Fruit fly (Drosophila melanogaster) whole organism, embryonic: Measurements from ENCODE around the gene Gga.

Experiments
- Abd-B ChIP-seq: fragments of 200-800 bp; sonication (Bioruptor generic); optimal IDR thresholded peaks from 2 replicates; lab custom pipeline; 2018; ENCODE audit warnings: missing biosample characterization, mild to moderate bottlenecking, missing genetic modification characterization, moderate library complexity
- B-H2 ChIP-seq: fragments of 200-800 bp; sonication (Bioruptor generic); optimal IDR thresholded peaks from 2 replicates; lab custom pipeline; 2018; ENCODE audit warnings: missing biosample characterization, mild to moderate bottlenecking, missing genetic modification characterization
- BEAF-32 ChIP-seq: fragments of 200-800 bp; sonication (Bioruptor generic); optimal IDR thresholded peaks from 3 replicates; lab custom pipeline; 2017; ENCODE audit warnings: missing biosample characterization, missing genetic modification characterization, mild to moderate bottlenecking, moderate library complexity, missing genetic modification reagents
- CG10321 ChIP-seq: fragments of 200-800 bp; sonication (Bioruptor generic); IDR thresholded peaks from 2 replicates; pipeline ENCODE4 v1.3.6; 2022; ENCODE audit warnings: missing biosample characterization, missing genetic modification characterization
- CG11504 ChIP-seq: fragments of 200-800 bp; sonication (Bioruptor generic); optimal IDR thresholded peaks from 3 replicates; lab custom pipeline; 2019; ENCODE audit warnings: missing biosample characterization, mild to moderate bottlenecking, missing genetic modification characterization, moderate library complexity
- CG13624 ChIP-seq: fragments of 200-800 bp; sonication (Bioruptor generic); optimal IDR thresholded peaks from 2 replicates; lab custom pipeline; 2016; ENCODE audit warnings: missing biosample characterization, missing genetic modification characterization
- CG13894 ChIP-seq: fragments of 200-800 bp; sonication (Bioruptor generic); optimal IDR thresholded peaks from 3 replicates; lab custom pipeline; 2018; ENCODE audit warnings: missing biosample characterization, mild to moderate bottlenecking, missing genetic modification characterization, moderate library complexity
- CG14441 ChIP-seq: fragments of 200-800 bp; sonication (Bioruptor generic); IDR thresholded peaks from 2 replicates; pipeline ENCODE4 v1.3.6; 2022; ENCODE audit warnings: missing biosample characterization, missing genetic modification characterization
- CG15514 ChIP-seq: fragments of 200-800 bp; sonication (Bioruptor generic); optimal IDR thresholded peaks from 3 replicates; lab custom pipeline; 2017; ENCODE audit warnings: missing biosample characterization, missing genetic modification characterization, mild to moderate bottlenecking, moderate library complexity, missing genetic modification reagents
- CG17802 ChIP-seq: fragments of 200-800 bp; sonication (Bioruptor generic); optimal IDR thresholded peaks from 2 replicates; lab custom pipeline; 2018; ENCODE audit warnings: missing biosample characterization, mild to moderate bottlenecking, missing genetic modification characterization, moderate library complexity
- CG17912 ChIP-seq: fragments of 200-800 bp; sonication (Bioruptor generic); optimal IDR thresholded peaks from 2 replicates; lab custom pipeline; 2018; ENCODE audit warnings: missing biosample characterization, mild to moderate bottlenecking, missing genetic modification characterization
- CG32532 ChIP-seq: fragments of 200-800 bp; sonication (Bioruptor generic); IDR thresholded peaks from 2 replicates; pipeline ENCODE4 v1.3.6; 2022; ENCODE audit warnings: missing biosample characterization, missing genetic modification characterization
- CG3838 ChIP-seq: fragments of 200-800 bp; sonication (Bioruptor generic); optimal IDR thresholded peaks from 3 replicates; lab custom pipeline; 2016; ENCODE audit warnings: missing biosample characterization, missing genetic modification characterization
- CG4328 ChIP-seq: fragments of 200-800 bp; sonication (Bioruptor generic); optimal IDR thresholded peaks from 3 replicates; lab custom pipeline; 2017; ENCODE audit warnings: missing biosample characterization, missing genetic modification reagents, missing genetic modification characterization
- CG5953 ChIP-seq: fragments of 200-800 bp; sonication (Bioruptor generic); IDR thresholded peaks from 2 replicates; pipeline ENCODE4 v1.3.6; 2022; ENCODE audit warnings: missing biosample characterization, missing genetic modification characterization
- CG7372 ChIP-seq: fragments of 200-800 bp; sonication (Bioruptor generic); IDR thresholded peaks from 2 replicates; pipeline ENCODE4 v1.3.6; 2022; ENCODE audit warnings: missing biosample characterization, missing genetic modification characterization
- CG9932 ChIP-seq: fragments of 200-800 bp; sonication (Bioruptor generic); IDR thresholded peaks from 2 replicates; pipeline ENCODE4 v1.3.6; 2022; ENCODE audit warnings: missing biosample characterization, missing genetic modification characterization
- Dek ChIP-seq: fragments of 200-800 bp; sonication (Bioruptor generic); optimal IDR thresholded peaks from 3 replicates; lab custom pipeline; 2019; ENCODE audit warnings: missing biosample characterization, mild to moderate bottlenecking, missing genetic modification characterization, moderate library complexity
- Doc2 ChIP-seq: fragments of 200-800 bp; sonication (Bioruptor generic); IDR thresholded peaks from 2 replicates; pipeline ENCODE4 v1.3.6; 2022; ENCODE audit warnings: missing biosample characterization, missing genetic modification characterization
- HHEX ChIP-seq: fragments of 200-800 bp; sonication (Bioruptor generic); optimal IDR thresholded peaks from 3 replicates; lab custom pipeline; 2017; ENCODE audit warnings: missing biosample characterization, mild to moderate bottlenecking, missing genetic modification characterization, missing genetic modification reagents
- HLH3B ChIP-seq: fragments of 200-800 bp; sonication (Bioruptor generic); IDR thresholded peaks from 2 replicates; pipeline ENCODE4 v1.3.6; 2022; ENCODE audit warnings: missing biosample characterization, missing genetic modification characterization
- Med ChIP-seq: fragments of 200-800 bp; sonication (Bioruptor generic); peaks from one replicate; lab custom pipeline; 2016; ENCODE audit warnings: missing biosample characterization, missing genetic modification characterization, mild to moderate bottlenecking, inconsistent platforms, moderate library complexity
- PHDP ChIP-seq: fragments of 200-800 bp; sonication (Bioruptor generic); optimal IDR thresholded peaks from 3 replicates; lab custom pipeline; 2018; ENCODE audit warnings: missing biosample characterization, mild to moderate bottlenecking, missing genetic modification characterization, moderate library complexity
- Sin3A ChIP-seq: fragments of >200 bp; optimal IDR thresholded peaks from 2 replicates; lab custom pipeline; 2018
- Sox100B ChIP-seq: fragments of 200-800 bp; sonication (Bioruptor generic); optimal IDR thresholded peaks from 3 replicates; lab custom pipeline; 2018; ENCODE audit warnings: missing biosample characterization, mild to moderate bottlenecking, missing genetic modification characterization
- Ssrp ChIP-seq: fragments of 200-800 bp; sonication (Bioruptor generic); optimal IDR thresholded peaks from 2 replicates; lab custom pipeline; 2018; ENCODE audit warnings: missing biosample characterization, mild to moderate bottlenecking, missing genetic modification characterization, moderate library complexity
- Tbp ChIP-seq: fragments of >200 bp; optimal IDR thresholded peaks from 2 replicates; lab custom pipeline; 2018; ENCODE audit warnings: missing biosample characterization, missing genetic modification characterization
- bab2 ChIP-seq: fragments of 200-800 bp; sonication (Bioruptor generic); optimal IDR thresholded peaks from 2 replicates; lab custom pipeline; 2016; ENCODE audit warnings: missing biosample characterization, missing genetic modification characterization
- crp ChIP-seq, 2 experiments: fragments of 200-800 bp; sonication (Bioruptor generic); optimal IDR thresholded peaks; 2 replicates in 1 of 2; 3 replicates in 1 of 2; lab custom pipeline; 2017; ENCODE audit warnings: missing biosample characterization in 2 of 2, missing genetic modification characterization in 2 of 2, mild to moderate bottlenecking in 1 of 2, moderate library complexity in 1 of 2
- cwo ChIP-seq: fragments of 200-800 bp; sonication (Bioruptor generic); optimal IDR thresholded peaks from 3 replicates; lab custom pipeline; 2017; ENCODE audit warnings: missing biosample characterization, missing genetic modification characterization, mild to moderate bottlenecking, moderate library complexity, missing genetic modification reagents
- fd96Cb ChIP-seq: fragments of 200-800 bp; sonication (Bioruptor generic); optimal IDR thresholded peaks from 2 replicates; lab custom pipeline; 2018; ENCODE audit warnings: missing biosample characterization, mild to moderate bottlenecking, missing genetic modification characterization, moderate library complexity
- gcm ChIP-seq: fragments of 200-800 bp; sonication (Bioruptor generic); optimal IDR thresholded peaks from 2 replicates; lab custom pipeline; 2019; ENCODE audit warnings: missing biosample characterization, mild to moderate bottlenecking, missing genetic modification characterization, moderate library complexity
- gem ChIP-seq: fragments of 200-800 bp; sonication (Bioruptor generic); optimal IDR thresholded peaks from 2 replicates; lab custom pipeline; 2019; ENCODE audit warnings: missing biosample characterization, mild to moderate bottlenecking, missing genetic modification characterization, moderate library complexity
- grn ChIP-seq: fragments of 200-800 bp; sonication (Bioruptor generic); optimal IDR thresholded peaks from 3 replicates; lab custom pipeline; 2017; ENCODE audit warnings: missing biosample characterization, missing genetic modification characterization
- gsb-n ChIP-seq: fragments of 200-800 bp; sonication (Bioruptor generic); optimal IDR thresholded peaks from 3 replicates; lab custom pipeline; 2018; ENCODE audit warnings: missing biosample characterization, mild to moderate bottlenecking, missing genetic modification characterization
- her ChIP-seq: fragments of 200-800 bp; sonication (Bioruptor generic); optimal IDR thresholded peaks from 2 replicates; lab custom pipeline; 2016; ENCODE audit warnings: missing biosample characterization, missing genetic modification characterization
- ind ChIP-seq: fragments of 200-800 bp; sonication (Bioruptor generic); optimal IDR thresholded peaks from 3 replicates; lab custom pipeline; 2016; ENCODE audit warnings: missing biosample characterization, missing genetic modification characterization
- ken ChIP-seq: fragments of 200-800 bp; sonication (Bioruptor generic); IDR thresholded peaks from 3 replicates; pipeline ENCODE4 v1.3.6; 2022; ENCODE audit warnings: missing biosample characterization, missing genetic modification characterization
- maf-S ChIP-seq: fragments of 200-800 bp; sonication (Bioruptor generic); optimal IDR thresholded peaks from 2 replicates; lab custom pipeline; 2016; ENCODE audit warnings: missing biosample characterization, missing genetic modification characterization
- nerfin-1 ChIP-seq: fragments of 200-800 bp; sonication (Bioruptor generic); optimal IDR thresholded peaks from 3 replicates; lab custom pipeline; 2019; ENCODE audit warnings: missing biosample characterization, mild to moderate bottlenecking, missing genetic modification characterization, moderate library complexity
- odd ChIP-seq: fragments of 200-800 bp; sonication (Bioruptor generic); optimal IDR thresholded peaks from 2 replicates; lab custom pipeline; 2017; ENCODE audit warnings: missing biosample characterization, mild to moderate bottlenecking, missing genetic modification characterization
- onecut ChIP-seq: fragments of 200-800 bp; sonication (Bioruptor generic); IDR thresholded peaks from 2 replicates; pipeline ENCODE4 v1.3.6; 2022; ENCODE audit warnings: missing biosample characterization, missing genetic modification characterization
- pan ChIP-seq, 4 experiments: fragments of >200 bp in 3 of 4; fragments of 200-800 bp in 1 of 4; sonication (Bioruptor generic) in 1 of 4; optimal IDR thresholded peaks in 3 of 4; IDR thresholded peaks in 1 of 4; 2 replicates each; pipeline versions ENCODE4 v1.3.6 to Lab custom; 2017 to 2022; ENCODE audit warnings: missing biosample characterization in 2 of 4, missing genetic modification characterization in 2 of 4, mixed read lengths in 1 of 4
- pum ChIP-seq: fragments of 200-800 bp; sonication (Bioruptor generic); optimal IDR thresholded peaks from 2 replicates; lab custom pipeline; 2016; ENCODE audit warnings: missing biosample characterization, missing genetic modification characterization
- tin ChIP-seq: fragments of 200-800 bp; sonication (Bioruptor generic); optimal IDR thresholded peaks from 3 replicates; lab custom pipeline; 2016; ENCODE audit warnings: missing biosample characterization, missing genetic modification characterization
- tna ChIP-seq: fragments of 200-800 bp; sonication (Bioruptor generic); IDR thresholded peaks from 2 replicates; pipeline ENCODE4 v1.3.6; 2022; ENCODE audit warnings: missing biosample characterization, missing genetic modification characterization; ENCODE audit not compliant: partially characterized antibody
- tx ChIP-seq: fragments of 200-800 bp; sonication (Bioruptor generic); optimal IDR thresholded peaks from 2 replicates; lab custom pipeline; 2016; ENCODE audit warnings: missing biosample characterization, missing genetic modification characterization
- unpg ChIP-seq: fragments of 200-800 bp; sonication (Bioruptor generic); optimal IDR thresholded peaks from 3 replicates; lab custom pipeline; 2018; ENCODE audit warnings: missing biosample characterization, mild to moderate bottlenecking, missing genetic modification characterization, moderate library complexity
- vfl ChIP-seq: fragments of 200-800 bp; sonication (Bioruptor generic); optimal IDR thresholded peaks from 2 replicates; lab custom pipeline; 2016; ENCODE audit warnings: missing biosample characterization, missing genetic modification characterization
- vvl ChIP-seq: fragments of 200-800 bp; sonication (Bioruptor generic); IDR thresholded peaks from 2 replicates; pipeline ENCODE4 v1.3.6; 2022; ENCODE audit warnings: missing biosample characterization, missing genetic modification characterization
- zen ChIP-seq: fragments of 200-800 bp; sonication (Bioruptor generic); optimal IDR thresholded peaks from 3 replicates; lab custom pipeline; 2018; ENCODE audit warnings: missing biosample characterization, mild to moderate bottlenecking, missing genetic modification characterization, moderate library complexity

The Gga gene

DNA sequence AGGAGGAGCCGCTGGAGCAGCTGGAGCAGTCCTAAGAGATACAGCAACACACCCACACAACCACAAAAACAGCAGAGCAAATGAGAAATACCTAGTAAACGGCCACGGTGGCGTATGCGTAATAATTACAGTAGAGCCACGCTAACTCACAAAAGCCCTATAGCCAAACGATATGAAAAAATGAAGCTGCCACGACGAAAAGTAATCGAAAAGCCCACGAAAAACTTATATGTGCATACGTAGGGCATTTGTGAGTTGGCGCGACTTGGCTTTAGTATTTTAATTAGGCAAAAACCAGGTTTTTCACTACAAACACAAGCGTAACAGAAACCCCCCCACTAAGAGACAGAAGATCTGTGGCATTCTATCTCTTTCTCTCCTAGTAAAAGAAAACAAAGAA, 12.9 kb upstream of the Gga start (continued):
- TF ChIP-seq CG5953 (GFP tag; lab: Robert Waterston, UW) (no peak), vfl (GFP tag; lab: Kevin White, UChicago) (no peak), CG9932 (GFP tag; lab: Robert Waterston, UW) (peak; percentile 62), onecut (GFP tag; lab: Robert Waterston, UW) (no peak), BEAF-32 (GFP tag; lab: Kevin White, UChicago) (no peak), PHDP (tag; lab: Kevin White, UChicago) (peak; percentile 21), CG17912 (GFP tag; lab: Kevin White, UChicago) (no peak), bab2 (GFP tag; lab: Kevin White, UChicago) (peak; percentile 32), CG13894 (tag; lab: Kevin White, UChicago) (peak; percentile 47), Ssrp (tag; lab: Kevin White, UChicago) (no peak), fd96Cb (tag; lab: Kevin White, UChicago) (no peak), gsb-n (no peak), pan (optimal IDR thresholded peaks at IDR 0.05; lab: Kevin White, UChicago) (no peak), pan (GFP tag; optimal IDR thresholded peaks at IDR 0.05 in 1 of 2, IDR thresholded peaks at IDR 0.05 in 1 of 2) (peak in 1 of 2 experiments; percentile 32), ind (GFP tag; lab: Kevin White, UChicago) (peak; percentile 9), gcm (GFP tag; lab: Kevin White, UChicago) (no peak), crp (GFP tag; optimal IDR thresholded peaks at IDR 0.05; lab: Kevin White, UChicago) (no peak), CG14441 (GFP tag; lab: Robert Waterston, UW) (peak; percentile 34; the same call in 1 of the 2 replicates), odd (GFP tag; lab: Kevin White, UChicago) (no peak), ken (no peak), Med (GFP tag; lab: Kevin White, UChicago) (peak; percentile 85), CG32532 (GFP tag; lab: Robert Waterston, UW) (peak; percentile 38), unpg (peak; percentile 4), HLH3B (no peak), Sox100B (GFP tag; lab: Kevin White, UChicago) (no peak), Abd-B (GFP tag; lab: Kevin White, UChicago) (peak; percentile 50), HHEX (GFP tag; lab: Kevin White, UChicago) (no peak), Sin3A (lab: Kevin White, UChicago) (no peak), grn (GFP tag; lab: Kevin White, UChicago) (no peak), cwo (GFP tag; lab: Kevin White, UChicago) (peak; percentile 7), maf-S (no peak), vvl (peak; percentile 64), Doc2 (GFP tag; lab: Robert Waterston, UW) (no peak), zen (no peak), nerfin-1 (tag; lab: Kevin White, UChicago) (no peak), gem (tag; lab: Kevin White, UChicago) (peak; percentile 36), tna (no peak), CG4328 (no peak), CG3838 (GFP tag; lab: Kevin White, UChicago) (no peak), pum (GFP tag; lab: Kevin White, UChicago) (no peak), CG11504 (tag; lab: Kevin White, UChicago) (peak; percentile 33), her (GFP tag; lab: Kevin White, UChicago) (no peak), Dek (no peak), tin (GFP tag; lab: Kevin White, UChicago) (no peak), CG10321 (GFP tag; lab: Robert Waterston, UW) (no peak), CG7372 (GFP tag; lab: Robert Waterston, UW) (peak; percentile 45), CG15514 (GFP tag; lab: Kevin White, UChicago) (peak; percentile 0), CG13624 (no peak), tx (GFP tag; lab: Kevin White, UChicago) (no peak), Tbp (GFP tag; lab: Kevin White, UChicago) (no peak), B-H2 (GFP tag; lab: Kevin White, UChicago) (peak; percentile 18), CG17802 (tag; lab: Kevin White, UChicago) (no peak)
